Worm (Caenorhabditis elegans): ENCODE measurements around the gene T11G6.5.

T11G6.5 gene

DNA sequence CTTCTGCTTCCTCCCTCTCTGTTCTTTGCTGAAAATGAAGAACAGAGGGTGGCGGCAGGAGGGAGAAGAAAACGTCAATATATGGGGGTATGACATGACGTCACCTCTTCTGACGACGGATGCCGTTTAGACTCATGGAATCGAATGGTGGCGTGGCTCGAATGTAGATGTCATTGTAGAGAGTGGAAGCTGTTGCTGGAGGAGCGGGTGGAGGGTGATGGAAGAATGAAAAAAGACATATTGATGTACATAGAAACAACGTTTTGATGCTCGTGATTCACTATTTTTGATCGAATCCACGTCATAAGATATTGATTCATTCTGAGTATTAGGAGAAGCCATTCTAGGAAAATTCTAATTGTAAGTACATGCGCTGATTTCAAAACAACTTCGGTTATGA lies 23.5 kb downstream of the T11G6.5 start (continued):
- TF ChIP-seq hif-1 (tag; optimal IDR thresholded peaks at IDR 0.05) (no peak), nhr-11 (tag; optimal IDR thresholded peaks at IDR 0.05) (peak; percentile 7), lin-15B (tag; optimal IDR thresholded peaks at IDR 0.05) (no peak), egl-43 (GFP tag; IDR thresholded peaks at IDR 0.05) (peak; percentile 62; the same call in 1 of the 2 replicates), F37D6.2 (tag; optimal IDR thresholded peaks at IDR 0.05) (peak; percentile 10), hlh-30 (tag; optimal IDR thresholded peaks at IDR 0.05; ENCODE audit: insufficient read depth) (peak; percentile 29)

- TF ChIP-seq egl-43 (GFP tag; IDR thresholded peaks at IDR 0.05) (peak; percentile 68; the same call in 1 of the 2 replicates), mxl-3 (GFP tag; optimal IDR thresholded peaks at IDR 0.05) (peak; percentile 55), mep-1 (tag; optimal IDR thresholded peaks at IDR 0.05) (peak; percentile 26), lim-7 (GFP tag; IDR thresholded peaks at IDR 0.05) (peak; percentile 61; the same call in 1 of the 2 replicates), madf-9 (GFP tag; conservative IDR thresholded peaks at IDR 0.05) (peak; percentile 14; the same call in 1 of the 2 replicates), pha-4 (GFP tag; IDR thresholded peaks at IDR 0.05) (no peak), pha-4 (tag; optimal IDR thresholded peaks at IDR 0.05) (no peak), daf-16 (GFP tag; optimal IDR thresholded peaks at IDR 0.05) (no peak), daf-16 (tag; optimal IDR thresholded peaks at IDR 0.05) (no peak), set-16 (GFP tag; IDR thresholded peaks at IDR 0.05) (peak; percentile 87), dve-1 (tag; optimal IDR thresholded peaks at IDR 0.05; ENCODE audit: insufficient read depth) (no peak), daf-8 (GFP tag; IDR thresholded peaks at IDR 0.05) (no peak), aha-1 (tag) (peak; percentile 97), hmg-1.1 (GFP tag; IDR thresholded peaks at IDR 0.05) (0 out of 2 replicates have a peak, but pooled peaks have one; percentile 21), hlh-30 (tag; optimal IDR thresholded peaks at IDR 0.05; ENCODE audit: insufficient read depth) (peak; percentile 48), mdl-1 (tag; optimal IDR thresholded peaks at IDR 0.05) (peak in 1 of 2 experiments; percentile 73), hlh-11 (tag; optimal IDR thresholded peaks at IDR 0.05) (peak; percentile 28)
Observed at ce11 chrIV:10817030-10817429, 25.5 kb downstream of the T11G6.5 start.

ce11 chrIV:10815950-10816349 lies 26.6 kb downstream of the T11G6.5 start:
- TF ChIP-seq nhr-25 (tag; optimal IDR thresholded peaks at IDR 0.05; ENCODE audit: borderline replicate concordance, insufficient read depth) = peak; percentile 55
- no peak for TF ChIP-seq Y105C5A.15 (GFP tag; IDR thresholded peaks at IDR 0.05)
- no peak for TF ChIP-seq unc-130 (GFP tag; optimal IDR thresholded peaks at IDR 0.05)
- no peak for TF ChIP-seq php-3 (GFP tag; IDR thresholded peaks at IDR 0.05)
- no peak for TF ChIP-seq mdl-1 (tag; optimal IDR thresholded peaks at IDR 0.05)
- no peak for TF ChIP-seq duxl-1 (tag; optimal IDR thresholded peaks at IDR 0.05; ENCODE audit: poor library complexity)
- TF ChIP-seq hlh-11 (tag; optimal IDR thresholded peaks at IDR 0.05) = no peak
- no peak for TF ChIP-seq F37D6.2 (tag; optimal IDR thresholded peaks at IDR 0.05)
- no peak for TF ChIP-seq Y48G9A.11 (GFP tag; IDR thresholded peaks at IDR 0.05)
- no peak for TF ChIP-seq T20F7.1 (GFP tag; optimal IDR thresholded peaks at IDR 0.05)
- no peak for TF ChIP-seq lin-29 (GFP tag; IDR thresholded peaks at IDR 0.05)
- TF ChIP-seq ctbp-1 (GFP tag; IDR thresholded peaks at IDR 0.05) = no peak
- peak; percentile 12 for TF ChIP-seq mep-1 (tag; optimal IDR thresholded peaks at IDR 0.05)
- no peak for TF ChIP-seq fos-1 (tag; optimal IDR thresholded peaks at IDR 0.05)
- TF ChIP-seq nhr-28 (tag; optimal IDR thresholded peaks at IDR 0.05) = peak; percentile 50
- no peak for TF ChIP-seq madf-9 (GFP tag; conservative IDR thresholded peaks at IDR 0.05)

DNA sequence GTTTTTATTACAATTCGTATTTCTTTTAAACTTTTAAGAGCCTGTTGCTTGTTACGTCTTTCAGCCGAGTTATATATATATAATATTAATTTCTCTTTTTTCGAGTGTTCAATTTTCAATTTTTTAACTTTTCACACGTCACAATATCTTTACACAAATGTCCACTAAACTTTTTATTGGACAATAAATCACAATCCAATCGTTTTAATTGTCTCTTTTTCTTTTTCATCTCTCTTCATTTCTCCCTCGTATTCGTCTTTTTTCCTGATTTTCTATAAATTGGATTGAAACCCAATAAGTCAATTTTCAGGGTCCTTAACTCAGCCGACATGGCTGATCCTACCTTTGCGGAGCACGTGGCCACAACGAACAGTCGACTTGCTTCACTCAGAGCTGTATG lies 30.5 kb downstream of the T11G6.5 start, which contains the start of gene miz-1:
Gene miz-1 (plus strand): TSS at position 301 of the 400 bp plus-strand sequence.
- TF ChIP-seq snpc-1.2 (GFP tag; IDR thresholded peaks at IDR 0.05) (no peak), D1046.2 (GFP tag; IDR thresholded peaks at IDR 0.05) (no peak), mdl-1 (tag; optimal IDR thresholded peaks at IDR 0.05) (no peak), ceh-20 (GFP tag; IDR thresholded peaks at IDR 0.05) (peak; percentile 61; the same call in 1 of the 2 replicates), daf-8 (GFP tag; IDR thresholded peaks at IDR 0.05) (no peak)
